Fruit fly (Drosophila melanogaster) whole organism, embryonic: Measurements from ENCODE around the gene CG42404.

Source experiments
- Ada2b ChIP-seq: fragments of 200-800 bp; sonication (Bioruptor generic); IDR thresholded peaks from 2 replicates; pipeline ENCODE4 v1.3.6; 2022; ENCODE audit warnings: missing biosample characterization, missing genetic modification characterization
- B-H2 ChIP-seq: fragments of 200-800 bp; sonication (Bioruptor generic); optimal IDR thresholded peaks from 2 replicates; lab custom pipeline; 2018; ENCODE audit warnings: missing biosample characterization, mild to moderate bottlenecking, missing genetic modification characterization
- CG1024 ChIP-seq: fragments of 200-800 bp; sonication (Bioruptor generic); IDR thresholded peaks from 2 replicates; pipeline ENCODE4 v1.3.6; 2022; ENCODE audit warnings: missing biosample characterization, missing genetic modification characterization
- CG10267 ChIP-seq: fragments of 200-800 bp; sonication (Bioruptor generic); optimal IDR thresholded peaks from 2 replicates; lab custom pipeline; 2018; ENCODE audit warnings: missing biosample characterization, mild to moderate bottlenecking, missing genetic modification characterization, moderate library complexity
- CG10274 ChIP-seq: fragments of 200-800 bp; sonication (Bioruptor generic); optimal IDR thresholded peaks from 3 replicates; lab custom pipeline; 2017; ENCODE audit warnings: missing biosample characterization, mild to moderate bottlenecking, missing genetic modification characterization
- CG10366 ChIP-seq: fragments of 200-800 bp; sonication (Bioruptor generic); IDR thresholded peaks from 2 replicates; pipeline ENCODE4 v1.3.6; 2022; ENCODE audit warnings: missing biosample characterization, missing genetic modification characterization
- CG12071 ChIP-seq: fragments of 200-800 bp; sonication (Bioruptor generic); optimal IDR thresholded peaks from 3 replicates; lab custom pipeline; 2018; ENCODE audit warnings: missing biosample characterization, mild to moderate bottlenecking, missing genetic modification characterization
- CG12391 ChIP-seq: fragments of 200-800 bp; sonication (Bioruptor generic); optimal IDR thresholded peaks from 3 replicates; lab custom pipeline; 2018; ENCODE audit warnings: missing biosample characterization, mild to moderate bottlenecking, missing genetic modification characterization, moderate library complexity
- CG13624 ChIP-seq: fragments of 200-800 bp; sonication (Bioruptor generic); optimal IDR thresholded peaks from 2 replicates; lab custom pipeline; 2016; ENCODE audit warnings: missing biosample characterization, missing genetic modification characterization
- CG14050 ChIP-seq: fragments of 200-800 bp; sonication (Bioruptor generic); IDR thresholded peaks from 3 replicates; pipeline ENCODE4 v1.3.6; 2022; ENCODE audit warnings: missing biosample characterization, missing genetic modification characterization
- CG14667 ChIP-seq: fragments of 200-800 bp; sonication (Bioruptor generic); IDR thresholded peaks from 2 replicates; pipeline ENCODE4 v1.3.6; 2022; ENCODE audit warnings: missing biosample characterization, missing genetic modification characterization
- CG1603 ChIP-seq: fragments of 200-800 bp; sonication (Bioruptor generic); optimal IDR thresholded peaks from 2 replicates; lab custom pipeline; 2019; ENCODE audit warnings: missing biosample characterization, mild to moderate bottlenecking, missing genetic modification characterization, moderate library complexity
- CG1792 ChIP-seq: fragments of 200-800 bp; sonication (Bioruptor generic); optimal IDR thresholded peaks from 2 replicates; lab custom pipeline; 2016; ENCODE audit warnings: missing biosample characterization, missing genetic modification characterization
- CG2120 ChIP-seq: fragments of 200-800 bp; sonication (Bioruptor generic); optimal IDR thresholded peaks from 3 replicates; lab custom pipeline; 2016; ENCODE audit warnings: missing biosample characterization, missing genetic modification characterization
- CG30020 ChIP-seq: fragments of 200-800 bp; optimal IDR thresholded peaks from 2 replicates; lab custom pipeline; 2019; ENCODE audit warnings: missing biosample characterization, mild to moderate bottlenecking, missing genetic modification characterization, moderate library complexity
- CG31388 ChIP-seq: fragments of 200-800 bp; sonication (Bioruptor generic); optimal IDR thresholded peaks from 2 replicates; lab custom pipeline; 2016; ENCODE audit warnings: missing biosample characterization, missing genetic modification characterization
- CG33213 ChIP-seq: fragments of 200-800 bp; sonication (Bioruptor generic); optimal IDR thresholded peaks from 3 replicates; lab custom pipeline; 2016; ENCODE audit warnings: missing biosample characterization, missing genetic modification characterization
- CG42726 ChIP-seq: fragments of 200-800 bp; sonication (Bioruptor generic); IDR thresholded peaks from 2 replicates; pipeline ENCODE4 v1.3.6; 2022; ENCODE audit warnings: missing biosample characterization, missing genetic modification characterization; ENCODE audit not compliant: partially characterized antibody
- CG5245 ChIP-seq: fragments of 200-800 bp; sonication (Bioruptor generic); optimal IDR thresholded peaks from 3 replicates; lab custom pipeline; 2016; ENCODE audit warnings: missing biosample characterization, missing genetic modification characterization
- CG8359 ChIP-seq: fragments of 200-800 bp; sonication (Bioruptor generic); optimal IDR thresholded peaks from 2 replicates; lab custom pipeline; 2017; ENCODE audit warnings: missing biosample characterization, mild to moderate bottlenecking, missing genetic modification characterization, borderline replicate concordance
- CkIIα-i1 ChIP-seq: fragments of 200-800 bp; sonication (Bioruptor generic); IDR thresholded peaks from 2 replicates; pipeline ENCODE4 v1.3.6; 2022; ENCODE audit warnings: missing biosample characterization, missing genetic modification characterization
- E2f1 ChIP-seq: fragments of 200-800 bp; sonication (Bioruptor generic); IDR thresholded peaks from 2 replicates; pipeline ENCODE4 v1.3.6; 2022; ENCODE audit warnings: missing biosample characterization, missing genetic modification characterization
- E2f2 ChIP-seq: fragments of 200-800 bp; sonication (Bioruptor generic); IDR thresholded peaks from 2 replicates; pipeline ENCODE4 v1.3.6; 2022; ENCODE audit warnings: missing biosample characterization, missing genetic modification characterization
- Ets65A ChIP-seq: fragments of 200-800 bp; sonication (Bioruptor generic); peaks from one replicate; lab custom pipeline; 2016; ENCODE audit warnings: missing biosample characterization, missing genetic modification characterization
- Hey ChIP-seq: fragments of 200-800 bp; sonication (Bioruptor generic); optimal IDR thresholded peaks from 3 replicates; lab custom pipeline; 2018; ENCODE audit warnings: missing biosample characterization, mild to moderate bottlenecking, missing genetic modification characterization
- Hr51 ChIP-seq, 2 experiments: fragments of 200-800 bp; sonication (Bioruptor generic); optimal IDR thresholded peaks; 2 replicates in 1 of 2; 3 replicates in 1 of 2; lab custom pipeline; 2016 to 2018; ENCODE audit warnings: missing biosample characterization in 2 of 2, missing genetic modification characterization in 2 of 2, mild to moderate bottlenecking in 1 of 2, moderate library complexity in 1 of 2
- Med ChIP-seq: fragments of 200-800 bp; sonication (Bioruptor generic); peaks from one replicate; lab custom pipeline; 2016; ENCODE audit warnings: missing biosample characterization, missing genetic modification characterization, mild to moderate bottlenecking, inconsistent platforms, moderate library complexity
- NC2α ChIP-seq: fragments of 200-800 bp; sonication (Bioruptor generic); optimal IDR thresholded peaks from 2 replicates; lab custom pipeline; 2016; ENCODE audit warnings: missing biosample characterization, missing genetic modification characterization
- NK7.1 ChIP-seq: fragments of 200-800 bp; sonication (Bioruptor generic); optimal IDR thresholded peaks from 3 replicates; lab custom pipeline; 2016; ENCODE audit warnings: missing biosample characterization, missing genetic modification characterization
- Neu2 ChIP-seq: fragments of 200-800 bp; sonication (Bioruptor generic); optimal IDR thresholded peaks from 3 replicates; lab custom pipeline; 2016; ENCODE audit warnings: missing biosample characterization, missing genetic modification characterization, borderline replicate concordance
- Optix ChIP-seq: fragments of 200-800 bp; sonication (Bioruptor generic); IDR thresholded peaks from 3 replicates; pipeline ENCODE4 v1.3.6; 2022; ENCODE audit warnings: missing biosample characterization, missing genetic modification characterization
- Six4 ChIP-seq: fragments of 200-800 bp; sonication (Bioruptor generic); optimal IDR thresholded peaks from 2 replicates; lab custom pipeline; 2016; ENCODE audit warnings: missing biosample characterization, missing genetic modification characterization
- Sox102F ChIP-seq: fragments of 200-800 bp; sonication (Bioruptor generic); optimal IDR thresholded peaks from 2 replicates; lab custom pipeline; 2018; ENCODE audit warnings: missing biosample characterization, mild to moderate bottlenecking, missing genetic modification characterization, moderate library complexity
- bigmax ChIP-seq: fragments of 200-800 bp; sonication (Bioruptor generic); optimal IDR thresholded peaks from 2 replicates; lab custom pipeline; 2018; ENCODE audit warnings: missing biosample characterization, mild to moderate bottlenecking, missing genetic modification characterization
- crc ChIP-seq: fragments of 200-800 bp; sonication (Bioruptor generic); optimal IDR thresholded peaks from 2 replicates; lab custom pipeline; 2016; ENCODE audit warnings: missing biosample characterization, missing genetic modification characterization
- croc ChIP-seq: fragments of 200-800 bp; sonication (Bioruptor generic); conservative IDR thresholded peaks from 3 replicates; pipeline ENCODE4 v1.3.6; 2022; ENCODE audit warnings: missing biosample characterization, missing genetic modification characterization
- dmrt99B ChIP-seq: fragments of 200-800 bp; sonication (Bioruptor generic); optimal IDR thresholded peaks from 2 replicates; lab custom pipeline; 2018; ENCODE audit warnings: missing biosample characterization, mild to moderate bottlenecking, missing genetic modification characterization, moderate library complexity
- fd3F ChIP-seq: fragments of 200-800 bp; sonication (Bioruptor generic); optimal IDR thresholded peaks from 2 replicates; lab custom pipeline; 2018; ENCODE audit warnings: missing biosample characterization, mild to moderate bottlenecking, missing genetic modification characterization, moderate library complexity
- grau ChIP-seq: fragments of 200-800 bp; optimal IDR thresholded peaks from 3 replicates; lab custom pipeline; 2019; ENCODE audit warnings: missing biosample characterization, mild to moderate bottlenecking, missing genetic modification characterization, moderate library complexity
- ham ChIP-seq: fragments of 200-800 bp; sonication (Bioruptor generic); IDR thresholded peaks from 2 replicates; pipeline ENCODE4 v1.3.6; 2022; ENCODE audit warnings: missing biosample characterization, missing genetic modification characterization
- kay ChIP-seq: fragments of 200-800 bp; sonication (Bioruptor generic); optimal IDR thresholded peaks from 2 replicates; lab custom pipeline; 2016; ENCODE audit warnings: missing biosample characterization, missing genetic modification characterization
- nerfin-2 ChIP-seq: fragments of 200-800 bp; sonication (Bioruptor generic); IDR thresholded peaks from 2 replicates; pipeline ENCODE4 v1.3.6; 2022; ENCODE audit warnings: missing biosample characterization, missing genetic modification characterization; ENCODE audit not compliant: partially characterized antibody
- pros ChIP-seq: fragments of 200-800 bp; sonication (Bioruptor generic); optimal IDR thresholded peaks from 3 replicates; lab custom pipeline; 2019; ENCODE audit warnings: missing biosample characterization, mild to moderate bottlenecking, missing genetic modification characterization, moderate library complexity
- pzg ChIP-seq: fragments of 200-800 bp; sonication (Bioruptor generic); optimal IDR thresholded peaks from 3 replicates; lab custom pipeline; 2018; ENCODE audit warnings: missing biosample characterization, mild to moderate bottlenecking, missing genetic modification characterization, moderate library complexity
- sens-2 ChIP-seq: fragments of 200-800 bp; sonication (Bioruptor generic); IDR thresholded peaks from 2 replicates; pipeline ENCODE4 v1.3.6; 2022; ENCODE audit warnings: missing biosample characterization, missing genetic modification characterization
- so ChIP-seq: fragments of 200-800 bp; sonication (Bioruptor generic); IDR thresholded peaks from 3 replicates; pipeline ENCODE4 v1.3.6; 2022; ENCODE audit warnings: missing biosample characterization, missing genetic modification characterization
- stc ChIP-seq: fragments of 200-800 bp; sonication (Bioruptor generic); IDR thresholded peaks from 2 replicates; pipeline ENCODE4 v1.3.6; 2022; ENCODE audit warnings: missing biosample characterization, missing genetic modification characterization
- tio ChIP-seq: fragments of 200-800 bp; sonication (Bioruptor generic); optimal IDR thresholded peaks from 2 replicates; lab custom pipeline; 2017; ENCODE audit warnings: missing biosample characterization, missing genetic modification characterization, inconsistent platforms
- tna ChIP-seq: fragments of 200-800 bp; sonication (Bioruptor generic); IDR thresholded peaks from 2 replicates; pipeline ENCODE4 v1.3.6; 2022; ENCODE audit warnings: missing biosample characterization, missing genetic modification characterization; ENCODE audit not compliant: partially characterized antibody
- unc-4 ChIP-seq: fragments of 200-800 bp; sonication (Bioruptor generic); IDR thresholded peaks from 2 replicates; pipeline ENCODE4 v1.3.6; 2022; ENCODE audit warnings: missing biosample characterization, missing genetic modification characterization; ENCODE audit not compliant: partially characterized antibody

The CG42404 gene

DNA sequence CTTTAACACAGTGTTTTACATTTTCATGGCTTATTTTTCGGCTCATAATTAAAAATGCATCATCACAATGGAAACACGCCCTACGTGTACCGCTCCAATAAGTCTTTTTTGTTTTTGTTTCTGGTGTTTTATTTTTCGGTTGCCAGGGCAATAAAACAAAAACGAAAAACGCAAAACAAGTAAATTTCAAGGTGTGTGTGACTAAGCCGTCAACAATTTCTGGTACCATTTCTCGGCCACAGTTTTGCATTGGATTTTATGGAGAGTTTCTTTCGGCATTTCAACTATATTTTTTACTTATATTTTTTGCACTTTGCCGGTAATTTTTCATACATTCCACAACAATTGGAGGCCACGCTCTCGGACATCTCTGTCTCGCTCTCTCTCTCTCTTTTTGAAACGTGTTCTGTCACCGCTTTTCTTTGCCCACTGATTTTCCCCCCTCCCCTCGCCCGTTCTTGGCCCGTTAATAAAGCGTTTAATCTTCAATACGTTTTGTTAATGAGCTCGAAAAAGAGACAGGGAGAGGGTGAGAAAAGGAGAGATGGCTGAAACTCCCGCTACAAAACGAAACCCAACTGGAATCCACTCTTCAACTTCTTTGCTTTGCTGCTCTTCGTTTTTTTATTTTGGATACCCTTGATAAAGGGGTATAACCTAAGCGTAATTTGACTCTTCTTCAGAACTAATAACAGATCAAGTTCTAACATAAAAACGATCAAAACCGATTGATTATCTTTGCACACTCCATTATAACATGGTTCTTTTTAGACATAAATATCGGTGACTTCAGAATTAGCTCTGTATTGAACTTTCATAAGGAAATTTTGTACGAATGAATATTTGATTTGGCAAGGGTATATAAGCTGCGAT lies 43.3 kb downstream of the CG42404 start (continued):
- TF ChIP-seq CG14050 (GFP tag; lab: Robert Waterston, UW) (no peak), fd3F (GFP tag; lab: Kevin White, UChicago) (no peak), croc (GFP tag; lab: Robert Waterston, UW) (no peak), Ets65A (no peak), CG10267 (tag; lab: Kevin White, UChicago) (no peak), CG1603 (tag; lab: Kevin White, UChicago) (no peak), CG13624 (GFP tag; lab: Kevin White, UChicago) (peak; percentile 29), CG12391 (tag; lab: Kevin White, UChicago) (no peak), nerfin-2 (GFP tag; lab: Robert Waterston, UW) (no peak), NC2α (GFP tag; lab: Kevin White, UChicago) (no peak), stc (GFP tag; lab: Robert Waterston, UW) (no peak), CG1024 (GFP tag; lab: Robert Waterston, UW) (no peak), Hey (tag; lab: Kevin White, UChicago) (no peak), Neu2 (GFP tag; lab: Kevin White, UChicago) (no peak), NK7.1 (GFP tag; lab: Kevin White, UChicago) (no peak), B-H2 (GFP tag; lab: Kevin White, UChicago) (no peak), CG8359 (GFP tag; lab: Kevin White, UChicago) (no peak), CG2120 (GFP tag; lab: Kevin White, UChicago) (peak; percentile 45), CG31388 (GFP tag; lab: Kevin White, UChicago) (no peak), pzg (GFP tag; lab: Kevin White, UChicago) (no peak), Sox102F (GFP tag; lab: Kevin White, UChicago) (peak; percentile 50), CG14667 (no peak), CG10366 (GFP tag; lab: Robert Waterston, UW) (no peak), CkIIα-i1 (GFP tag; lab: Robert Waterston, UW) (no peak), pros (GFP tag; lab: Kevin White, UChicago) (no peak), CG10274 (no peak), sens-2 (no peak), Med (GFP tag; lab: Kevin White, UChicago) (peak; percentile 81), E2f1 (GFP tag; lab: Robert Waterston, UW) (no peak), tna (GFP tag; lab: Robert Waterston, UW) (no peak), ham (GFP tag; lab: Robert Waterston, UW) (no peak), CG12071 (GFP tag; lab: Kevin White, UChicago) (no peak), Ada2b (GFP tag; lab: Robert Waterston, UW) (no peak), CG30020 (tag; lab: Kevin White, UChicago) (no peak), kay (GFP tag; lab: Kevin White, UChicago) (no peak), CG42726 (no peak), crc (GFP tag; lab: Kevin White, UChicago) (peak; percentile 11), Six4 (GFP tag; lab: Kevin White, UChicago) (no peak), Optix (GFP tag; lab: Robert Waterston, UW) (no peak), unc-4 (GFP tag; lab: Robert Waterston, UW) (no peak), so (GFP tag; lab: Robert Waterston, UW) (no peak), Hr51 (GFP tag; optimal IDR thresholded peaks at IDR 0.05; lab: Kevin White, UChicago) (peak in 1 of 2 experiments; percentile 18), grau (tag; lab: Kevin White, UChicago) (no peak), E2f2 (GFP tag; lab: Robert Waterston, UW) (no peak), dmrt99B (tag; lab: Kevin White, UChicago) (peak; percentile 68), tio (GFP tag; lab: Kevin White, UChicago) (no peak), bigmax (GFP tag; lab: Kevin White, UChicago) (no peak), CG5245 (no peak), CG1792 (GFP tag; lab: Kevin White, UChicago) (no peak), CG33213 (GFP tag; lab: Kevin White, UChicago) (no peak)
